Fruit fly (Drosophila melanogaster): ENCODE measurements around the gene tHMG2.

Gene tHMG2

DNA sequence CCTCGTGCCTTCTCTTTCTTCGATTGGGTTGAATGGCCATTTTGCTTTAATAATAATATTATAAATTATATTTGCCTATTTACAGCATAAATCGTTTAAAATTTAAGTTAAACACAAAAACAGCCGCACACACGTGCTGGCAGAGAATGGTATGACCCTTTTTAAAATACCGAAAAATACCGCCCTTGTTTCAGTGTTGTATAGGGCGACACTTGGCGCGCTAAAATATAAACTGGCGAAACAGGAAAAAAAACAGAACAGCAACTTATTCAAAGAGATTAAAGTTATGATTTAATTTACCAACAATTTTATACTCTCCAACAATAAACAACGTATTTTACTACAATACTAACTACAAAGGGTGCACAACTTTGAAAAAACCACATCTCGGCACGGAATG, 46.3 kb upstream of the tHMG2 start, which contains the start of gene CG12499 (continued):
- TF ChIP-seq MESR4 (GFP tag; optimal IDR thresholded peaks at IDR 0.05): peak; percentile 38
- TF ChIP-seq CG13894 (tag; optimal IDR thresholded peaks at IDR 0.05): no peak
- TF ChIP-seq phol (tag; optimal IDR thresholded peaks at IDR 0.05): no peak
- TF ChIP-seq Ada2b (GFP tag; IDR thresholded peaks at IDR 0.05): no peak
- no peak for TF ChIP-seq CG13775 (GFP tag; optimal IDR thresholded peaks at IDR 0.05)
- TF ChIP-seq CG3407 (GFP tag; optimal IDR thresholded peaks at IDR 0.05): no peak
- no peak for TF ChIP-seq crol (GFP tag; IDR thresholded peaks at IDR 0.05)
- TF ChIP-seq chinmo (GFP tag; IDR thresholded peaks at IDR 0.05; ENCODE audit: partially characterized antibody): no peak
- no peak for TF ChIP-seq CG11247 (GFP tag; IDR thresholded peaks at IDR 0.05)
- TF ChIP-seq CG10565 (GFP tag; optimal IDR thresholded peaks at IDR 0.05): no peak
- no peak for TF ChIP-seq CG8388 (GFP tag; optimal IDR thresholded peaks at IDR 0.05)
- no peak for TF ChIP-seq chm (GFP tag; IDR thresholded peaks at IDR 0.05)
- TF ChIP-seq cwo (GFP tag; optimal IDR thresholded peaks at IDR 0.05): peak; percentile 92
- TF ChIP-seq vvl (GFP tag; IDR thresholded peaks at IDR 0.05): no peak
- TF ChIP-seq tap (tag; optimal IDR thresholded peaks at IDR 0.05): no peak

- TF ChIP-seq CG12744 (GFP tag; optimal IDR thresholded peaks at IDR 0.05) (no peak), CG31224 (GFP tag; IDR thresholded peaks at IDR 0.05) (no peak), hbn (GFP tag; IDR thresholded peaks at IDR 0.05; ENCODE audit: partially characterized antibody) (no peak), da (GFP tag; optimal IDR thresholded peaks at IDR 0.05) (no peak), CG9817 (tag; optimal IDR thresholded peaks at IDR 0.05) (no peak), Sry-δ (GFP tag; optimal IDR thresholded peaks at IDR 0.05) (no peak), CG12769 (tag; optimal IDR thresholded peaks at IDR 0.05) (peak; percentile 81), CG6683 (GFP tag; optimal IDR thresholded peaks at IDR 0.05) (no peak), CG18764 (GFP tag; optimal IDR thresholded peaks at IDR 0.05) (no peak), Mes4 (GFP tag; optimal IDR thresholded peaks at IDR 0.05) (no peak), CG1792 (GFP tag; optimal IDR thresholded peaks at IDR 0.05) (no peak), hth (optimal IDR thresholded peaks at IDR 0.05) (no peak), CG11560 (tag; IDR thresholded peaks at IDR 0.05) (no peak), CG16779 (GFP tag; IDR thresholded peaks at IDR 0.05) (peak; percentile 80), CG6791 (GFP tag; IDR thresholded peaks at IDR 0.05; ENCODE audit: partially characterized antibody) (peak; percentile 25; the same call in 1 of the 3 replicates), tna (GFP tag; IDR thresholded peaks at IDR 0.05; ENCODE audit: partially characterized antibody) (no peak), PHDP (tag; optimal IDR thresholded peaks at IDR 0.05) (no peak), Dbx (GFP tag; IDR thresholded peaks at IDR 0.05) (peak; percentile 75), ash1 (GFP tag; optimal IDR thresholded peaks at IDR 0.05) (no peak), slbo (GFP tag; IDR thresholded peaks at IDR 0.05) (peak; percentile 82), Sry-β (GFP tag; optimal IDR thresholded peaks at IDR 0.05) (no peak), ssp (GFP tag; IDR thresholded peaks at IDR 0.05) (no peak), Ets97D (GFP tag; optimal IDR thresholded peaks at IDR 0.05) (no peak), Oaz (GFP tag; IDR thresholded peaks at IDR 0.05) (no peak), her (GFP tag; optimal IDR thresholded peaks at IDR 0.05) (peak; percentile 40), CG15011 (GFP tag; optimal IDR thresholded peaks at IDR 0.05) (no peak), CG7271 (tag; optimal IDR thresholded peaks at IDR 0.05) (no peak), D (optimal IDR thresholded peaks at IDR 0.05) (no peak), D (GFP tag; optimal IDR thresholded peaks at IDR 0.05) (no peak), dimm (GFP tag; IDR thresholded peaks at IDR 0.05) (no peak), Kr (GFP tag; optimal IDR thresholded peaks at IDR 0.05) (no peak), Meics (GFP tag; optimal IDR thresholded peaks at IDR 0.05) (no peak), stwl (tag; optimal IDR thresholded peaks at IDR 0.05) (no peak), CG17385 (GFP tag; optimal IDR thresholded peaks at IDR 0.05) (no peak), Blimp-1 (GFP tag; optimal IDR thresholded peaks at IDR 0.05) (no peak)
Measured at dm6 chr3R:22447195-22447873, 45.4 kb upstream of the tHMG2 start, which contains the start of gene CG34288. Gene CG34288 (minus strand): TSS chr3R:22447263.
